Fruit fly (Drosophila melanogaster) whole organism, embryonic: ENCODE data around the gene trr.

Experiments
- Adf1 ChIP-seq: fragments of 200-800 bp; sonication (Bioruptor generic); IDR thresholded peaks from 2 replicates; pipeline ENCODE4 v1.3.6; 2022; ENCODE audit warnings: missing biosample characterization, missing genetic modification characterization
- CG10267 ChIP-seq: fragments of 200-800 bp; sonication (Bioruptor generic); optimal IDR thresholded peaks from 2 replicates; lab custom pipeline; 2018; ENCODE audit warnings: missing biosample characterization, mild to moderate bottlenecking, missing genetic modification characterization, moderate library complexity
- CG10543 ChIP-seq: fragments of 200-800 bp; sonication (Bioruptor generic); optimal IDR thresholded peaks from 3 replicates; lab custom pipeline; 2017; ENCODE audit warnings: missing biosample characterization, mild to moderate bottlenecking, missing genetic modification characterization, moderate library complexity
- CG10979 ChIP-seq: fragments of 200-800 bp; sonication (Bioruptor generic); optimal IDR thresholded peaks from 2 replicates; lab custom pipeline; 2018; ENCODE audit warnings: missing biosample characterization, mild to moderate bottlenecking, missing genetic modification characterization, moderate library complexity
- CG12155 ChIP-seq: fragments of 200-800 bp; sonication (Bioruptor generic); optimal IDR thresholded peaks from 3 replicates; lab custom pipeline; 2016; ENCODE audit warnings: missing biosample characterization, missing genetic modification characterization
- CG12659 ChIP-seq: fragments of 200-800 bp; sonication (Bioruptor generic); optimal IDR thresholded peaks from 3 replicates; lab custom pipeline; 2017; ENCODE audit warnings: mild to moderate bottlenecking, missing biosample characterization, missing genetic modification reagents, missing genetic modification characterization
- CG13624 ChIP-seq: fragments of 200-800 bp; sonication (Bioruptor generic); optimal IDR thresholded peaks from 2 replicates; lab custom pipeline; 2016; ENCODE audit warnings: missing biosample characterization, missing genetic modification characterization
- CG14710 ChIP-seq: fragments of 200-800 bp; sonication (Bioruptor generic); optimal IDR thresholded peaks from 3 replicates; lab custom pipeline; 2019; ENCODE audit warnings: missing biosample characterization, mild to moderate bottlenecking, missing genetic modification characterization, moderate library complexity
- CG16779 ChIP-seq: fragments of 200-800 bp; sonication (Bioruptor generic); IDR thresholded peaks from 2 replicates; pipeline ENCODE4 v1.3.6; 2022; ENCODE audit warnings: missing biosample characterization, missing genetic modification characterization
- CG17802 ChIP-seq: fragments of 200-800 bp; sonication (Bioruptor generic); optimal IDR thresholded peaks from 2 replicates; lab custom pipeline; 2018; ENCODE audit warnings: missing biosample characterization, mild to moderate bottlenecking, missing genetic modification characterization, moderate library complexity
- CG30431 ChIP-seq: fragments of 200-800 bp; sonication (Bioruptor generic); optimal IDR thresholded peaks from 2 replicates; lab custom pipeline; 2017; ENCODE audit warnings: missing biosample characterization, missing genetic modification characterization
- CG31365 ChIP-seq: fragments of 200-800 bp; sonication (Bioruptor generic); optimal IDR thresholded peaks from 2 replicates; lab custom pipeline; 2018; ENCODE audit warnings: missing biosample characterization, mild to moderate bottlenecking, missing genetic modification characterization
- CG31441 ChIP-seq: fragments of 200-800 bp; sonication (Bioruptor generic); IDR thresholded peaks from 2 replicates; pipeline ENCODE4 v1.3.6; 2022; ENCODE audit warnings: missing biosample characterization, missing genetic modification characterization
- CG34224 ChIP-seq: fragments of 200-800 bp; sonication (Bioruptor generic); IDR thresholded peaks from 3 replicates; pipeline ENCODE4 v1.3.6; 2022; ENCODE audit warnings: missing biosample characterization, missing genetic modification characterization; ENCODE audit not compliant: partially characterized antibody
- CG34376 ChIP-seq: fragments of 200-800 bp; sonication (Bioruptor generic); optimal IDR thresholded peaks from 2 replicates; lab custom pipeline; 2018; ENCODE audit warnings: missing biosample characterization, mild to moderate bottlenecking, missing genetic modification characterization
- CG6683 ChIP-seq: fragments of 200-800 bp; sonication (Bioruptor generic); optimal IDR thresholded peaks from 2 replicates; lab custom pipeline; 2017; ENCODE audit warnings: missing biosample characterization, mild to moderate bottlenecking, missing genetic modification characterization, missing genetic modification reagents
- CG7357 ChIP-seq: fragments of 200-800 bp; sonication (Bioruptor generic); IDR thresholded peaks from 3 replicates; pipeline ENCODE4 v1.3.6; 2022; ENCODE audit warnings: missing biosample characterization, missing genetic modification characterization
- CG7745 ChIP-seq: fragments of 200-800 bp; sonication (Bioruptor generic); optimal IDR thresholded peaks from 2 replicates; lab custom pipeline; 2018; ENCODE audit warnings: missing biosample characterization, mild to moderate bottlenecking, missing genetic modification characterization, moderate library complexity
- CG7786 ChIP-seq: fragments of 200-800 bp; sonication (Bioruptor generic); optimal IDR thresholded peaks from 2 replicates; lab custom pipeline; 2016; ENCODE audit warnings: missing biosample characterization, missing genetic modification characterization
- CG7839 ChIP-seq: fragments of 200-800 bp; sonication (Bioruptor generic); optimal IDR thresholded peaks from 3 replicates; lab custom pipeline; 2018; ENCODE audit warnings: missing biosample characterization, mild to moderate bottlenecking, missing genetic modification characterization, moderate library complexity
- CG8290 ChIP-seq, 3 experiments: fragments of 200-800 bp; sonication (Bioruptor generic); optimal IDR thresholded peaks; 2 replicates each; lab custom pipeline; 2016 to 2019; ENCODE audit warnings: missing biosample characterization in 3 of 3, missing genetic modification characterization in 3 of 3, mild to moderate bottlenecking in 2 of 3, moderate library complexity in 1 of 3
- CG8765 ChIP-seq: fragments of 200-800 bp; sonication (Bioruptor generic); IDR thresholded peaks from 2 replicates; pipeline ENCODE4 v1.3.6; 2022; ENCODE audit warnings: missing biosample characterization, missing genetic modification characterization
- CG9797 ChIP-seq: fragments of 200-800 bp; sonication (Bioruptor generic); optimal IDR thresholded peaks from 3 replicates; lab custom pipeline; 2018; ENCODE audit warnings: missing biosample characterization, mild to moderate bottlenecking, missing genetic modification characterization
- Deaf1 ChIP-seq: fragments of 200-800 bp; optimal IDR thresholded peaks from 3 replicates; lab custom pipeline; 2019; ENCODE audit warnings: missing biosample characterization, mild to moderate bottlenecking, missing genetic modification characterization, moderate library complexity
- Dp ChIP-seq: fragments of 200-800 bp; sonication (Bioruptor generic); optimal IDR thresholded peaks from 2 replicates; lab custom pipeline; 2018; ENCODE audit warnings: missing biosample characterization, mild to moderate bottlenecking, missing genetic modification characterization, moderate library complexity
- E2f2 ChIP-seq: fragments of 200-800 bp; sonication (Bioruptor generic); IDR thresholded peaks from 2 replicates; pipeline ENCODE4 v1.3.6; 2022; ENCODE audit warnings: missing biosample characterization, missing genetic modification characterization
- Hmx ChIP-seq: fragments of 200-800 bp; sonication (Bioruptor generic); optimal IDR thresholded peaks from 2 replicates; lab custom pipeline; 2016; ENCODE audit warnings: missing biosample characterization, missing genetic modification characterization
- Hr3 ChIP-seq: fragments of 200-800 bp; sonication (Bioruptor generic); optimal IDR thresholded peaks from 3 replicates; lab custom pipeline; 2016; ENCODE audit warnings: missing biosample characterization, missing genetic modification characterization
- MESR4 ChIP-seq: fragments of 200-800 bp; sonication (Bioruptor generic); optimal IDR thresholded peaks from 2 replicates; lab custom pipeline; 2018; ENCODE audit warnings: missing biosample characterization, mild to moderate bottlenecking, missing genetic modification characterization, moderate library complexity
- Max ChIP-seq: fragments of 200-800 bp; sonication (Bioruptor generic); optimal IDR thresholded peaks from 2 replicates; lab custom pipeline; 2016; ENCODE audit warnings: missing biosample characterization, mild to moderate bottlenecking, missing genetic modification characterization
- Sry-δ ChIP-seq: fragments of 200-800 bp; sonication (Bioruptor generic); optimal IDR thresholded peaks from 2 replicates; lab custom pipeline; 2016; ENCODE audit warnings: missing biosample characterization, missing genetic modification characterization
- Tbp ChIP-seq: fragments of >200 bp; optimal IDR thresholded peaks from 2 replicates; lab custom pipeline; 2018; ENCODE audit warnings: missing biosample characterization, missing genetic modification characterization
- br ChIP-seq: fragments of >200 bp; optimal IDR thresholded peaks from 2 replicates; lab custom pipeline; 2017
- disco-r ChIP-seq: fragments of 200-800 bp; sonication (Bioruptor generic); optimal IDR thresholded peaks from 2 replicates; lab custom pipeline; 2016; ENCODE audit warnings: missing biosample characterization, missing genetic modification characterization
- dpn ChIP-seq, 2 experiments: fragments of 200-800 bp; sonication (Bioruptor generic); optimal IDR thresholded peaks; 3 replicates each; lab custom pipeline; 2016; ENCODE audit warnings: missing biosample characterization in 2 of 2, missing genetic modification characterization in 2 of 2
- fd3F ChIP-seq: fragments of 200-800 bp; sonication (Bioruptor generic); optimal IDR thresholded peaks from 2 replicates; lab custom pipeline; 2018; ENCODE audit warnings: missing biosample characterization, mild to moderate bottlenecking, missing genetic modification characterization, moderate library complexity
- gro ChIP-seq: fragments of 200-800 bp; sonication (Bioruptor generic); optimal IDR thresholded peaks from 2 replicates; lab custom pipeline; 2016; ENCODE audit warnings: missing biosample characterization, missing genetic modification characterization
- lola ChIP-seq, 3 experiments: fragments of >200 bp in 2 of 3; fragments of 200-800 bp in 1 of 3; sonication (Bioruptor generic) in 1 of 3; optimal IDR thresholded peaks; 2 replicates each; lab custom pipeline; 2017 to 2019; ENCODE audit warnings: missing biosample characterization in 3 of 3, missing genetic modification characterization in 3 of 3, mild to moderate bottlenecking in 1 of 3, moderate library complexity in 1 of 3
- nerfin-1 ChIP-seq: fragments of 200-800 bp; sonication (Bioruptor generic); optimal IDR thresholded peaks from 3 replicates; lab custom pipeline; 2019; ENCODE audit warnings: missing biosample characterization, mild to moderate bottlenecking, missing genetic modification characterization, moderate library complexity
- nerfin-2 ChIP-seq: fragments of 200-800 bp; sonication (Bioruptor generic); IDR thresholded peaks from 2 replicates; pipeline ENCODE4 v1.3.6; 2022; ENCODE audit warnings: missing biosample characterization, missing genetic modification characterization; ENCODE audit not compliant: partially characterized antibody
- nmo ChIP-seq: fragments of 200-800 bp; sonication (Bioruptor generic); optimal IDR thresholded peaks from 2 replicates; lab custom pipeline; 2018; ENCODE audit warnings: missing biosample characterization, mild to moderate bottlenecking, missing genetic modification characterization, moderate library complexity
- otp ChIP-seq: fragments of 200-800 bp; sonication (Bioruptor generic); IDR thresholded peaks from 3 replicates; pipeline ENCODE4, ENCODE4 v1.3.6; 2022; ENCODE audit warnings: missing biosample characterization, missing genetic modification characterization
- pan ChIP-seq, 4 experiments: fragments of >200 bp in 3 of 4; fragments of 200-800 bp in 1 of 4; sonication (Bioruptor generic) in 1 of 4; optimal IDR thresholded peaks in 3 of 4; IDR thresholded peaks in 1 of 4; 2 replicates each; pipeline versions ENCODE4 v1.3.6 to Lab custom; 2017 to 2022; ENCODE audit warnings: missing biosample characterization in 2 of 4, missing genetic modification characterization in 2 of 4, mixed read lengths in 1 of 4
- pzg ChIP-seq: fragments of 200-800 bp; sonication (Bioruptor generic); optimal IDR thresholded peaks from 3 replicates; lab custom pipeline; 2018; ENCODE audit warnings: missing biosample characterization, mild to moderate bottlenecking, missing genetic modification characterization, moderate library complexity
- slbo ChIP-seq: fragments of 200-800 bp; sonication (Bioruptor generic); IDR thresholded peaks from 2 replicates; pipeline ENCODE4 v1.3.6; 2022; ENCODE audit warnings: missing biosample characterization, missing genetic modification characterization
- stwl ChIP-seq: fragments of 200-800 bp; sonication (Bioruptor generic); optimal IDR thresholded peaks from 3 replicates; lab custom pipeline; 2018; ENCODE audit warnings: missing biosample characterization, mild to moderate bottlenecking, missing genetic modification characterization, moderate library complexity
- trh ChIP-seq: fragments of 200-800 bp; sonication (Bioruptor generic); optimal IDR thresholded peaks from 2 replicates; lab custom pipeline; 2016; ENCODE audit warnings: missing biosample characterization, missing genetic modification characterization
- ttk ChIP-seq: fragments of 200-800 bp; sonication (Bioruptor generic); IDR thresholded peaks from 2 replicates; pipeline ENCODE4 v2.1.2; 2022; ENCODE audit warnings: missing biosample characterization, missing genetic modification characterization
- twi ChIP-seq: fragments of 200-800 bp; optimal IDR thresholded peaks from 2 replicates; lab custom pipeline; 2019; ENCODE audit warnings: missing biosample characterization, mild to moderate bottlenecking, missing genetic modification characterization, moderate library complexity

trr gene

DNA sequence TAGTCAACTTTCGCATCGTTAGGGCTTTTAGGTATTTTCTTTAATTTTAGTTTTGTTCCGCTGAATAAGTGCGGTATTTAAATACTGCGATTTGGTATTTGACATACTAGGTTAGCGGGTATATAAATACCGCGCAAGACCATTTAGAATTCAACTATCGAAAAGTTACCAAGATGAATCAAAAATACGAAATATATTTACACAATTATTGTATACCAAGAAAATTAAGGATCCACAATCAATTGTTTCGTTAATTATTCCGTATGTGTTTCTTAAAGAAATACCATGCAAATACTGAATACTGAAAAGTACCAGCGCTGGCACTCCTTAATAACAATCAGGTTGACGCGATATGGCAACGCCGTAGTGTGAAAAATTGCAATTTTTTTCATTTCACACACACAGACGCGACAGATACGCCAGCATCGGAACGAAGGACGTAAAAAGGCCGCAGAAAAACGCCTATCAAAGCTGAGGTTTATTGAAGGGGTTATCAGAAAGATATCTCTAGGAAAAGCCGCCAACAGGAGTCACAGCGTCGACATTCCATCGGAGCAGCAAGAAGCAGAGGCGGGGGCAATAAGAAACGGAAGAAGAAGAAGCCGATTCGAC, 16.1 kb downstream of the trr start, which contains the start of the genes Pgam5 and Vps26 (continued):
- TF ChIP-seq CG31365 (tag; lab: Kevin White, UChicago) = no peak
- no peak for TF ChIP-seq CG30431
- TF ChIP-seq CG10979 (tag; lab: Kevin White, UChicago) = no peak
- no peak for TF ChIP-seq disco-r
- peak; percentile 91 for TF ChIP-seq nerfin-1 (tag; lab: Kevin White, UChicago)
- TF ChIP-seq slbo (GFP tag; lab: Robert Waterston, UW) = no peak
- peak; percentile 47 for TF ChIP-seq nmo (GFP tag; lab: Kevin White, UChicago)
- no peak for TF ChIP-seq Adf1 (GFP tag; lab: Robert Waterston, UW)
- peak; percentile 69 for TF ChIP-seq CG9797
- TF ChIP-seq E2f2 (GFP tag; lab: Robert Waterston, UW) = peak; percentile 19; the same call in 1 of the 2 replicates
- peak; percentile 61 for TF ChIP-seq pzg (GFP tag; lab: Kevin White, UChicago)
- no peak for TF ChIP-seq CG10543 (GFP tag; lab: Kevin White, UChicago)
- peak; percentile 52 for TF ChIP-seq CG14710
- no peak for TF ChIP-seq CG31441
- no peak for TF ChIP-seq otp (GFP tag; lab: Robert Waterston, UW)
- no peak for TF ChIP-seq br (lab: Kevin White, UChicago)
- no peak for TF ChIP-seq CG12155 (GFP tag; lab: Kevin White, UChicago)
- TF ChIP-seq trh (GFP tag; lab: Kevin White, UChicago) = no peak
- no peak for TF ChIP-seq Hmx (GFP tag; lab: Kevin White, UChicago)
- no peak for TF ChIP-seq twi (tag; lab: Kevin White, UChicago)
- TF ChIP-seq pan (optimal IDR thresholded peaks at IDR 0.05; lab: Kevin White, UChicago) = no peak
- no peak for TF ChIP-seq pan (GFP tag; optimal IDR thresholded peaks at IDR 0.05 in 1 of 2, IDR thresholded peaks at IDR 0.05 in 1 of 2)
- TF ChIP-seq CG7839 (tag; lab: Kevin White, UChicago) = no peak
- TF ChIP-seq CG13624 (GFP tag; lab: Kevin White, UChicago) = peak; percentile 21
- peak; percentile 23 for TF ChIP-seq stwl (tag; lab: Kevin White, UChicago)
- TF ChIP-seq CG17802 (tag; lab: Kevin White, UChicago) = no peak
- no peak for TF ChIP-seq CG6683 (GFP tag; lab: Kevin White, UChicago)
- TF ChIP-seq CG16779 = no peak
- TF ChIP-seq CG7786 (GFP tag; lab: Kevin White, UChicago) = no peak
- no peak for TF ChIP-seq nerfin-2 (GFP tag; lab: Robert Waterston, UW)
- TF ChIP-seq CG34376 = no peak
- peak; percentile 47 for TF ChIP-seq CG12659 (GFP tag; lab: Kevin White, UChicago)
- no peak for TF ChIP-seq gro
- TF ChIP-seq CG34224 = no peak
- TF ChIP-seq CG7357 (GFP tag; lab: Robert Waterston, UW) = no peak
- peak; percentile 38 for TF ChIP-seq Sry-δ (GFP tag; lab: Kevin White, UChicago)
- no peak for TF ChIP-seq ttk (GFP tag; lab: Robert Waterston, UW)
- TF ChIP-seq lola (GFP tag; optimal IDR thresholded peaks at IDR 0.05; lab: Kevin White, UChicago) = no peak
- no peak for TF ChIP-seq Hr3
- TF ChIP-seq dpn (GFP tag; optimal IDR thresholded peaks at IDR 0.05; lab: Kevin White, UChicago) = no peak
- TF ChIP-seq Max = no peak
- peak; percentile 39 for TF ChIP-seq CG10267
- TF ChIP-seq Dp (GFP tag; lab: Kevin White, UChicago) = peak; percentile 21
- TF ChIP-seq Deaf1 (tag; lab: Kevin White, UChicago) = no peak
- no peak for TF ChIP-seq CG8290 (GFP tag; optimal IDR thresholded peaks at IDR 0.05; lab: Kevin White, UChicago)
- TF ChIP-seq CG8290 (tag; optimal IDR thresholded peaks at IDR 0.05; lab: Kevin White, UChicago) = no peak
- TF ChIP-seq Tbp (GFP tag; lab: Kevin White, UChicago) = no peak
- TF ChIP-seq fd3F (GFP tag; lab: Kevin White, UChicago) = no peak
- no peak for TF ChIP-seq CG8765 (GFP tag; lab: Robert Waterston, UW)
- peak; percentile 76 for TF ChIP-seq MESR4 (GFP tag; lab: Kevin White, UChicago)
- TF ChIP-seq CG7745 (tag; lab: Kevin White, UChicago) = no peak
